Fruit fly (Drosophila melanogaster): ENCODE measurements around the gene Nepl6.

DNA sequence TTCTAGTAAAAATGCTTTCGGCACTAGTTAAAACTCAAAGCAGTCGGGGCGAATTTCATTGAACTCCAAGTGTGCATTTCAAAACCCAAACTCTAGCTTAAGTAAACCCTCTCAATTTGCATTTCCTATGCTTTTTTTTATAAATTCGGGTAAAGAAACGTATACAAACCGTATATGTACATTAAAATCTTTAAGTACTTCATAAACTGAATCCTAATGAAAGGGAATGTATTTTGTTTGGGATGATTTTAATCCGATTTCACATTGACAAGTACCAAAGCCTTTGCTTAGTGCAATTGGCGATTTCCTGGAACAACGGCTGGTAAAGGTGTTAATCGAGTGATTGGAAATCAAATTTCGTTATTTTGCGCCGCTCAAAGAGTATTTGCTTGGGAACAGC is 44.1 kb downstream of the Nepl6 start:
- TF ChIP-seq Dll (optimal IDR thresholded peaks at IDR 0.05) (no peak), EcR (GFP tag; optimal IDR thresholded peaks at IDR 0.05) (no peak), usp (GFP tag; optimal IDR thresholded peaks at IDR 0.05) (no peak), psq (optimal IDR thresholded peaks at IDR 0.05) (no peak), CG8478 (optimal IDR thresholded peaks at IDR 0.05) (no peak), pan (optimal IDR thresholded peaks at IDR 0.05) (no peak)

All from whole organism.